Fruit fly (Drosophila melanogaster): ENCODE results near the gene Cyp12c1.

DNA sequence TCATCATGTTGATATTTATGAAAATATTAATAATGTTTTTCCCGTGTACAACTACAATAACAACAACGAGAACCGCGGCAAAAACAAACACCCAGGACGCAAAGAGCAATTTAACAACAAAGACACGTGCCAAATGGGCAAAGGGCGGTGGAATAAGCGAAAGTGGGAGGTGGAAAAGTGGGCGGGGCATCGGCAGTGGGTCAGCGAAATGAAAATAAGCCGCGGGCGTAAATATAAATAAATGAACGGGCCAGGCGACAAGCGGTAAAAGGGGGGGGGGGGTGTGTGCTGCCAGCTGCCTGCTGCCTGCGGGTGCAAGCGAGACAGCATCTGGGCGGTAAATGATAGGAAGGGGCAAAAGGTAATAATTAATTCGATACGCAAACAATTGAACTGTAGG is 32.4 kb downstream of the Cyp12c1 start:
- peak; percentile 49 for TF ChIP-seq kay (GFP tag; ENCODE audit: borderline replicate concordance)
- TF ChIP-seq CG5204 (GFP tag; optimal IDR thresholded peaks at IDR 0.05) = no peak
- TF ChIP-seq CG7101 (tag; optimal IDR thresholded peaks at IDR 0.05) = no peak
- TF ChIP-seq CG33017 (tag; optimal IDR thresholded peaks at IDR 0.05) = no peak
- TF ChIP-seq bab1 (GFP tag; optimal IDR thresholded peaks at IDR 0.05) = no peak
- no peak for TF ChIP-seq Mnt (GFP tag; optimal IDR thresholded peaks at IDR 0.05)
- TF ChIP-seq ovo (GFP tag; optimal IDR thresholded peaks at IDR 0.05) = no peak
- TF ChIP-seq CG7045 (GFP tag; optimal IDR thresholded peaks at IDR 0.05) = no peak
- no peak for TF ChIP-seq CG14711 (tag; optimal IDR thresholded peaks at IDR 0.05)
- TF ChIP-seq CG12768 (GFP tag; optimal IDR thresholded peaks at IDR 0.05) = no peak
